Fruit fly (Drosophila melanogaster): ENCODE measurements around the gene CG18213.

CG18213 gene

dm6 chr3R:17008018-17008674 lies 31.9 kb downstream of the CG18213 start, which contains the start of gene CG8907:
Gene CG8907, plus strand, starts transcription at chr3R:17008269.
- TF ChIP-seq EcR (GFP tag; optimal IDR thresholded peaks at IDR 0.05) (peak; percentile 31), CG8159 (tag; optimal IDR thresholded peaks at IDR 0.05) (no peak), CG17806 (tag; optimal IDR thresholded peaks at IDR 0.05) (no peak)

- no peak for TF ChIP-seq CG17806 (tag; optimal IDR thresholded peaks at IDR 0.05)
Measured at dm6 chr3R:17007336-17007735, 32.7 kb downstream of the CG18213 start.

- no peak for TF ChIP-seq CG13204 (GFP tag; optimal IDR thresholded peaks at IDR 0.05)
- TF ChIP-seq CG8159 (tag; optimal IDR thresholded peaks at IDR 0.05) = no peak
- TF ChIP-seq CG32121 (GFP tag; IDR thresholded peaks at IDR 0.05) = no peak
- no peak for TF ChIP-seq Ets98B (GFP tag; IDR thresholded peaks at IDR 0.05)
- no peak for TF ChIP-seq D1 (tag; optimal IDR thresholded peaks at IDR 0.05)
- TF ChIP-seq Snoo (tag; optimal IDR thresholded peaks at IDR 0.05) = no peak
- TF ChIP-seq gl (tag; optimal IDR thresholded peaks at IDR 0.05) = no peak
- no peak for TF ChIP-seq CG14655 (GFP tag; optimal IDR thresholded peaks at IDR 0.05)
- TF ChIP-seq CG10348 (GFP tag; IDR thresholded peaks at IDR 0.05) = no peak
- TF ChIP-seq CG15710 (tag; optimal IDR thresholded peaks at IDR 0.05) = no peak
- no peak for TF ChIP-seq CG12605 (GFP tag; IDR thresholded peaks at IDR 0.05)
- TF ChIP-seq Pif1A (GFP tag; optimal IDR thresholded peaks at IDR 0.05) = no peak
- TF ChIP-seq CG17806 (tag; optimal IDR thresholded peaks at IDR 0.05) = no peak
Measured at dm6 chr3R:17003468-17003867, 36.5 kb downstream of the CG18213 start.

- TF ChIP-seq CG14655 (GFP tag; optimal IDR thresholded peaks at IDR 0.05) = no peak
- no peak for TF ChIP-seq CG9948 (tag; optimal IDR thresholded peaks at IDR 0.05)
- 0 out of 3 replicates have a peak, but pooled peaks have one; percentile 8 for TF ChIP-seq CG4496 (GFP tag; IDR thresholded peaks at IDR 0.05)
- TF ChIP-seq Snoo (tag; optimal IDR thresholded peaks at IDR 0.05) = no peak
- no peak for TF ChIP-seq CG13204 (GFP tag; optimal IDR thresholded peaks at IDR 0.05)
- TF ChIP-seq gl (tag; optimal IDR thresholded peaks at IDR 0.05) = peak; percentile 35
- no peak for TF ChIP-seq CG12605 (GFP tag; IDR thresholded peaks at IDR 0.05)
- TF ChIP-seq Pif1B (GFP tag; optimal IDR thresholded peaks at IDR 0.05) = no peak
- TF ChIP-seq CG10348 (GFP tag; IDR thresholded peaks at IDR 0.05) = no peak
- no peak for TF ChIP-seq D1 (tag; optimal IDR thresholded peaks at IDR 0.05)
- TF ChIP-seq rn (GFP tag; IDR thresholded peaks at IDR 0.05) = no peak
- TF ChIP-seq CG17806 (tag; optimal IDR thresholded peaks at IDR 0.05) = no peak
- TF ChIP-seq CG34367 (tag; optimal IDR thresholded peaks at IDR 0.05) = no peak
- no peak for TF ChIP-seq CG8301 (tag; optimal IDR thresholded peaks at IDR 0.05)
- TF ChIP-seq CG15710 (tag; optimal IDR thresholded peaks at IDR 0.05) = no peak
- TF ChIP-seq CG8159 (tag; optimal IDR thresholded peaks at IDR 0.05) = peak; percentile 37
- TF ChIP-seq EcR (GFP tag; optimal IDR thresholded peaks at IDR 0.05) = peak; percentile 82
Measured at dm6 chr3R:17002218-17003110, 37.5 kb downstream of the CG18213 start, which contains the start of the genes Sf3a1 and Irc. Gene Sf3a1, minus strand, starts transcription at chr3R:17002355. Gene Irc, plus strand, starts transcription at chr3R:17002875.

dm6 chr3R:16996059-16996959 lies 43.7 kb downstream of the CG18213 start, which contains the start of the genes EMC2A and CG3534:
Gene EMC2A, minus strand, starts transcription at chr3R:16996071.
Gene CG3534, plus strand, starts transcription at chr3R:16996446.
- TF ChIP-seq D1 (tag; optimal IDR thresholded peaks at IDR 0.05) (no peak), gl (tag; optimal IDR thresholded peaks at IDR 0.05) (no peak), CG9948 (tag; optimal IDR thresholded peaks at IDR 0.05) (peak; percentile 3), rn (GFP tag; IDR thresholded peaks at IDR 0.05) (no peak), CG32121 (GFP tag; IDR thresholded peaks at IDR 0.05) (no peak), fd96Ca (GFP tag; IDR thresholded peaks at IDR 0.05) (no peak), CG12605 (GFP tag; IDR thresholded peaks at IDR 0.05) (no peak), CG13204 (GFP tag; optimal IDR thresholded peaks at IDR 0.05) (no peak), CG17806 (tag; optimal IDR thresholded peaks at IDR 0.05) (no peak), CG8159 (tag; optimal IDR thresholded peaks at IDR 0.05) (peak; percentile 26), CG15710 (tag; optimal IDR thresholded peaks at IDR 0.05) (no peak), CG34367 (tag; optimal IDR thresholded peaks at IDR 0.05) (no peak), Pif1A (GFP tag; optimal IDR thresholded peaks at IDR 0.05) (no peak), CG10348 (GFP tag; IDR thresholded peaks at IDR 0.05) (no peak), Ets98B (GFP tag; IDR thresholded peaks at IDR 0.05) (no peak), Snoo (tag; optimal IDR thresholded peaks at IDR 0.05) (peak; percentile 26), CG8301 (tag; optimal IDR thresholded peaks at IDR 0.05) (no peak), Pif1B (GFP tag; optimal IDR thresholded peaks at IDR 0.05) (no peak), CG14655 (GFP tag; optimal IDR thresholded peaks at IDR 0.05) (no peak), CG4496 (GFP tag; IDR thresholded peaks at IDR 0.05) (0 out of 3 replicates have a peak, but pooled peaks have one; percentile 9), EcR (GFP tag; optimal IDR thresholded peaks at IDR 0.05) (no peak)

All from whole organism, pupa.